Worm (Caenorhabditis elegans) whole organism, L4 larva: Measurements from ENCODE around the gene ugt-43.
A peak's percentile ranks its signal among the peaks of the same experiment; 100 is the strongest.

Experiments
- F10B5.3 ChIP-seq: sonication (generic microtip); optimal IDR thresholded peaks from 2 replicates; lab custom pipeline; 2016; ENCODE audit warnings: mild to moderate bottlenecking, missing genetic modification characterization, missing compliant biosample characterization
- F26F4.8 ChIP-seq: fragments of 200-800 bp; sonication (Bioruptor generic); conservative IDR thresholded peaks from 2 replicates; pipeline ENCODE4 v1.3.6; 2022; ENCODE audit warnings: missing genetic modification characterization, missing compliant biosample characterization
- R02D3.7 ChIP-seq: fragments of 150-350 bp; sonication (generic microtip); optimal IDR thresholded peaks from 3 replicates; lab custom pipeline; 2014; ENCODE audit warnings: missing biosample characterization, missing genetic modification characterization
- T20F7.1 ChIP-seq: fragments of 200-800 bp; sonication (Bioruptor generic); optimal IDR thresholded peaks from 2 replicates; lab custom pipeline; 2018; ENCODE audit warnings: mild to moderate bottlenecking, missing genetic modification characterization, missing compliant biosample characterization
- T26A8.4 ChIP-seq: fragments of 200-800 bp; sonication (Bioruptor generic); IDR thresholded peaks from 2 replicates; pipeline ENCODE4 v1.3.6; 2022; ENCODE audit warnings: missing genetic modification characterization, missing compliant biosample characterization
- ZK337.2 ChIP-seq: fragments of 200-800 bp; sonication (Bioruptor generic); IDR thresholded peaks from 2 replicates; pipeline ENCODE4 v1.3.6; 2022; ENCODE audit warnings: missing genetic modification reagents, missing genetic modification characterization, missing compliant biosample characterization
- ZK546.5 ChIP-seq, 2 experiments: sonication (generic microtip); optimal IDR thresholded peaks; 2 replicates each; lab custom pipeline; 2017; ENCODE audit warnings: missing biosample characterization in 2 of 2, missing genetic modification characterization in 2 of 2
- aha-1 ChIP-seq: fragments of 150-350 bp; peaks from one replicate; lab custom pipeline; 2014; ENCODE audit warnings: missing biosample characterization, missing genetic modification characterization
- arid-1 ChIP-seq: fragments of 200-800 bp; sonication (Bioruptor generic); conservative IDR thresholded peaks from 2 replicates; pipeline ENCODE4 v1.3.6; 2022; ENCODE audit warnings: missing genetic modification reagents, missing genetic modification characterization, missing compliant biosample characterization
- ceh-44 ChIP-seq: fragments of 200-800 bp; sonication (Bioruptor generic); IDR thresholded peaks from 2 replicates; pipeline ENCODE4 v1.3.6; 2022; ENCODE audit warnings: missing genetic modification reagents, missing genetic modification characterization, missing compliant biosample characterization
- ceh-62 ChIP-seq: sonication (generic microtip); optimal IDR thresholded peaks from 2 replicates; lab custom pipeline; 2017; ENCODE audit warnings: missing biosample characterization, missing genetic modification characterization
- ceh-82 ChIP-seq: sonication (generic microtip); optimal IDR thresholded peaks from 2 replicates; lab custom pipeline; 2017; ENCODE audit warnings: missing biosample characterization, missing genetic modification characterization
- cey-2 ChIP-seq: sonication (generic microtip); optimal IDR thresholded peaks from 3 replicates; lab custom pipeline; 2017; ENCODE audit warnings: missing genetic modification characterization, mild to moderate bottlenecking, missing compliant biosample characterization, antibody characterized with exemption, borderline replicate concordance; ENCODE audit not compliant: insufficient read depth
- ctbp-1 ChIP-seq: fragments of 200-800 bp; sonication (Bioruptor generic); IDR thresholded peaks from 2 replicates; pipeline ENCODE4 v1.3.6; 2022; ENCODE audit warnings: missing genetic modification reagents, missing genetic modification characterization, missing compliant biosample characterization
- daf-16 ChIP-seq, 3 experiments: sonication (generic microtip); optimal IDR thresholded peaks; 2 replicates each; lab custom pipeline; 2016 to 2017; ENCODE audit warnings: missing genetic modification characterization in 3 of 3, missing genetic modification reagents in 3 of 3, mild to moderate bottlenecking in 2 of 3, missing compliant biosample characterization in 2 of 3, missing biosample characterization in 1 of 3, moderate library complexity in 1 of 3
- dmd-6 ChIP-seq: fragments of 200-800 bp; sonication (Bioruptor generic); IDR thresholded peaks from 2 replicates; pipeline ENCODE4 v1.3.6; 2022; ENCODE audit warnings: missing genetic modification reagents, missing genetic modification characterization, missing compliant biosample characterization
- egl-27 ChIP-seq: sonication (generic microtip); optimal IDR thresholded peaks from 3 replicates; lab custom pipeline; 2017; ENCODE audit warnings: missing biosample characterization, missing genetic modification reagents, missing genetic modification characterization
- fkh-10 ChIP-seq: fragments of 150-350 bp; optimal IDR thresholded peaks from 2 replicates; lab custom pipeline; 2014; ENCODE audit warnings: missing biosample characterization, missing genetic modification reagents, missing genetic modification characterization
- fos-1 ChIP-seq: fragments of 150-350 bp; optimal IDR thresholded peaks from 2 replicates; lab custom pipeline; 2014; ENCODE audit warnings: missing biosample characterization, missing genetic modification characterization
- hif-1 ChIP-seq, 2 experiments: sonication (generic microtip); optimal IDR thresholded peaks; 2 replicates each; lab custom pipeline; 2016 to 2017; ENCODE audit warnings: missing compliant biosample characterization in 2 of 2, missing genetic modification characterization in 2 of 2, missing genetic modification reagents in 2 of 2, missing genotype in 2 of 2, mild to moderate bottlenecking in 1 of 2
- hlh-11 ChIP-seq: fragments of 200-800 bp; sonication (Bioruptor generic); optimal IDR thresholded peaks from 2 replicates; lab custom pipeline; 2018; ENCODE audit warnings: mild to moderate bottlenecking, missing genetic modification characterization, missing compliant biosample characterization
- hlh-30 ChIP-seq: sonication (generic microtip); optimal IDR thresholded peaks from 2 replicates; lab custom pipeline; 2017; ENCODE audit warnings: antibody characterized with exemption, mild to moderate bottlenecking, missing genetic modification characterization, missing compliant biosample characterization; ENCODE audit not compliant: insufficient read depth
- jun-1 ChIP-seq: fragments of 150-350 bp; optimal IDR thresholded peaks from 2 replicates; lab custom pipeline; 2014; ENCODE audit warnings: missing biosample characterization, missing genetic modification reagents, missing genetic modification characterization
- lim-7 ChIP-seq: fragments of 200-800 bp; sonication (Bioruptor generic); IDR thresholded peaks from 2 replicates; pipeline ENCODE4 v1.3.6; 2022; ENCODE audit warnings: missing genetic modification characterization, missing compliant biosample characterization
- lin-1 ChIP-seq: fragments of 200-800 bp; sonication (Bioruptor generic); IDR thresholded peaks from 2 replicates; pipeline ENCODE4 v1.3.6; 2022; ENCODE audit warnings: missing genetic modification reagents, missing genetic modification characterization, missing compliant biosample characterization
- lin-13 ChIP-seq: fragments of 150-350 bp; optimal IDR thresholded peaks from 2 replicates; lab custom pipeline; 2014; ENCODE audit warnings: missing biosample characterization, missing genetic modification reagents, missing genetic modification characterization
- lin-15B ChIP-seq: fragments of 150-350 bp; sonication (generic microtip); optimal IDR thresholded peaks from 3 replicates; lab custom pipeline; 2014; ENCODE audit warnings: missing biosample characterization, missing genetic modification characterization
- madf-9 ChIP-seq: fragments of 200-800 bp; sonication (Bioruptor generic); conservative IDR thresholded peaks from 2 replicates; pipeline ENCODE4 v1.3.6; 2022; ENCODE audit warnings: missing genetic modification reagents, missing genetic modification characterization, missing compliant biosample characterization
- mdl-1 ChIP-seq, 2 experiments: fragments of 150-350 bp in 1 of 2; sonication (generic microtip) in 1 of 2; optimal IDR thresholded peaks; 2 replicates each; lab custom pipeline; 2014 to 2017; ENCODE audit warnings: missing biosample characterization in 2 of 2, missing genetic modification characterization in 2 of 2
- mdt-29 ChIP-seq: fragments of 200-800 bp; sonication (Bioruptor generic); IDR thresholded peaks from 2 replicates; pipeline ENCODE4 v1.3.6; 2022; ENCODE audit warnings: missing genetic modification reagents, missing genetic modification characterization, missing compliant biosample characterization
- mep-1 ChIP-seq: fragments of 150-350 bp; sonication (generic microtip); optimal IDR thresholded peaks from 3 replicates; lab custom pipeline; 2014; ENCODE audit warnings: missing biosample characterization, missing genetic modification characterization
- mxl-3 ChIP-seq: fragments of 200-800 bp; sonication (Bioruptor generic); optimal IDR thresholded peaks from 2 replicates; lab custom pipeline; 2018; ENCODE audit warnings: mild to moderate bottlenecking, missing genetic modification characterization, missing compliant biosample characterization
- nhr-28 ChIP-seq: fragments of 150-350 bp; optimal IDR thresholded peaks from 2 replicates; lab custom pipeline; 2014; ENCODE audit warnings: missing biosample characterization, missing genetic modification characterization
- nhr-41 ChIP-seq: fragments of 200-800 bp; sonication (Bioruptor generic); IDR thresholded peaks from 2 replicates; pipeline ENCODE4 v1.3.6; 2022; ENCODE audit warnings: missing genetic modification reagents, missing genetic modification characterization, missing compliant biosample characterization
- nhr-42 ChIP-seq: fragments of 200-800 bp; sonication (Bioruptor generic); IDR thresholded peaks from 2 replicates; pipeline ENCODE4 v1.3.6; 2022; ENCODE audit warnings: missing genetic modification characterization, missing compliant biosample characterization
- nhr-6 ChIP-seq: fragments of 150-350 bp; optimal IDR thresholded peaks from 2 replicates; lab custom pipeline; 2014; ENCODE audit warnings: missing biosample characterization, missing genetic modification characterization
- nhr-77 ChIP-seq: fragments of 150-350 bp; optimal IDR thresholded peaks from 2 replicates; lab custom pipeline; 2014; ENCODE audit warnings: missing biosample characterization, missing genetic modification characterization
- pqm-1 ChIP-seq: sonication (generic microtip); optimal IDR thresholded peaks from 2 replicates; lab custom pipeline; 2017; ENCODE audit warnings: missing biosample characterization, missing genetic modification characterization
- sdz-12 ChIP-seq: fragments of 200-800 bp; sonication (Bioruptor generic); optimal IDR thresholded peaks from 2 replicates; lab custom pipeline; 2018; ENCODE audit warnings: mild to moderate bottlenecking, missing genetic modification characterization, missing compliant biosample characterization
- skn-1 ChIP-seq: fragments of 150-350 bp; optimal IDR thresholded peaks from 2 replicates; lab custom pipeline; 2014; ENCODE audit warnings: missing biosample characterization, missing genetic modification characterization
- tra-1 ChIP-seq: fragments of 200-800 bp; sonication (Bioruptor generic); IDR thresholded peaks from 2 replicates; pipeline ENCODE4 v1.3.6; 2022; ENCODE audit warnings: missing genetic modification reagents, missing genetic modification characterization, missing compliant biosample characterization
- unc-62 ChIP-seq, 3 experiments: fragments of 150-350 bp in 1 of 3; sonication (generic microtip); optimal IDR thresholded peaks in 2 of 3; peaks in 1 of 3; 1 replicate in 1 of 3; 2 replicates in 2 of 3; lab custom pipeline; 2014 to 2017; ENCODE audit warnings: missing biosample characterization in 3 of 3, missing genetic modification characterization in 3 of 3, missing genetic modification reagents in 3 of 3, missing genotype in 1 of 3
- vab-7 ChIP-seq: fragments of 200-800 bp; sonication (Bioruptor generic); IDR thresholded peaks from 2 replicates; pipeline ENCODE4 v1.3.6; 2022; ENCODE audit warnings: missing genetic modification reagents, missing genetic modification characterization, missing compliant biosample characterization
- zip-2 ChIP-seq: fragments of 150-350 bp; optimal IDR thresholded peaks from 2 replicates; lab custom pipeline; 2014; ENCODE audit warnings: missing biosample characterization, missing genetic modification characterization
- ztf-11 ChIP-seq: fragments of 150-350 bp; optimal IDR thresholded peaks from 2 replicates; lab custom pipeline; 2014; ENCODE audit warnings: missing biosample characterization, missing genetic modification characterization

The ugt-43 gene

DNA sequence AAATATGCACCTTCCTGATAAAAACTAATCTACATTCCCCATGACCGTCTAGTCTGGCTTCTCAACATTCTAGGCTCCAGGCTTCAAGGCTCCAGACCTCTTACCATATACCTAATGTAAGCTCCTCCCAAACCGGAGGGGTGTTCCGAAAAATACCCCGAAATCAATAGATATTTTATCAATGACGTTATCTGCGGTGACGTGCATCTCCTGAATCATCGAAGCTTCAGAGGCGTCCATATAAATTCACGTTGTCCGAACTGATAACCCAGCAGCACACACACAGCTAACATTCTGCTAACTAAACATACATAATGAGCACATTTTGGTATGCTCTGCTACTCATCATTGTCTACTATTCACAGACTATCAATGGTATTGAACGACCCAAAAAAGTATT lies 5.1 kb downstream of the ugt-43 start, which contains the start of gene ugt-44 (continued):
- TF ChIP-seq unc-62 (GFP tag; optimal IDR thresholded peaks at IDR 0.05 in 1 of 2; lab: Kevin White, UChicago) (no peak), unc-62 (tag; optimal IDR thresholded peaks at IDR 0.05; lab: Kevin White, UChicago) (no peak), madf-9 (GFP tag; lab: Robert Waterston, UW) (no peak), hif-1 (tag; optimal IDR thresholded peaks at IDR 0.05; lab: Kevin White, UChicago) (no peak), ceh-82 (no peak), mdl-1 (tag; optimal IDR thresholded peaks at IDR 0.05; lab: Kevin White, UChicago) (no peak), F10B5.3 (no peak), arid-1 (GFP tag; lab: Robert Waterston, UW) (no peak), tra-1 (GFP tag; lab: Robert Waterston, UW) (no peak), aha-1 (tag; lab: Kevin White, UChicago) (peak; percentile 92), ztf-11 (tag; lab: Kevin White, UChicago) (no peak)

DNA sequence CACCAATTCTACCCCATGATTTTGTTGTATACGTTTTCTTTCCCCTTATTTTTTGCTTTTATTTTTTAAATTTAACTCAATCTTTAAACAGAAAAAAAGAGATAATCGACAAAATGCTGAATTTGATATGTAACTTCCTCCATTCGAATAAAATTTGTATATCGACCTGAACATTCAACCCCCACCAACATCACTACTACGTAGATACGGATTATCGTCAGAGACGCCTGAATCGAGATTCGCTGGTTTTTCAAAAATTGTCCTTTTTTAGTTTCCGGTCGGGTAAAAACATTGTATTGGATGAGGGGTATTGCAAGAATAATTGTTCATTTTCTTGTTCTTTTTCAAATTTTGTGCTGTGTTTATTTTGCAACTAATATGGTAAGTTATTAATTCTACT lies 8.1 kb downstream of the ugt-43 start, which contains the start of gene bgnt-1.1:
TSS of gene bgnt-1.1 (plus strand) at position 301 of the 400 bp plus-strand sequence.
- peak; percentile 44 for TF ChIP-seq aha-1 (tag; lab: Kevin White, UChicago)
- TF ChIP-seq pqm-1, result no peak

DNA sequence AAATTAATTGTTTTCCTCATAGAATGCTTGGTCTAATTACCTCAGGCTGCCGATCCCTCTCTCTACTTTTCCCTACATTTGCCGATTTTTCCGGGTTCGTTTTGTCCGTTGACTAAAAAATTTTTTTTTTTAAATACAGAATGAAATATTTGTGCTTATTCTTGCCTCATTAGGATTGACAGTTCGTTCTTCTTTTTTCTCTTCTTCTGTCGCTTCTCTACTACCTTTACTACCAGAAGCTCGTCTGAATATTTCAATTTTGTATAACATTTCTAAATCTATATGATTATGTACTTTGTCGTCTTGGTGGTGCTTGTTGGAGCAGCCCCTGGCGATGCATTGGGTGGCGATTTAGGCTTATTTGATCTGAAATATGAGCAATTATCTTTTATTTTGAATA lies 10.8 kb downstream of the ugt-43 start:
- peak in 1 of 2 experiments; percentile 95 for TF ChIP-seq unc-62 (GFP tag; optimal IDR thresholded peaks at IDR 0.05 in 1 of 2; lab: Kevin White, UChicago)
- TF ChIP-seq unc-62 (tag; optimal IDR thresholded peaks at IDR 0.05; lab: Kevin White, UChicago), result no peak
- TF ChIP-seq sdz-12, result no peak
- TF ChIP-seq hlh-11, result no peak

DNA sequence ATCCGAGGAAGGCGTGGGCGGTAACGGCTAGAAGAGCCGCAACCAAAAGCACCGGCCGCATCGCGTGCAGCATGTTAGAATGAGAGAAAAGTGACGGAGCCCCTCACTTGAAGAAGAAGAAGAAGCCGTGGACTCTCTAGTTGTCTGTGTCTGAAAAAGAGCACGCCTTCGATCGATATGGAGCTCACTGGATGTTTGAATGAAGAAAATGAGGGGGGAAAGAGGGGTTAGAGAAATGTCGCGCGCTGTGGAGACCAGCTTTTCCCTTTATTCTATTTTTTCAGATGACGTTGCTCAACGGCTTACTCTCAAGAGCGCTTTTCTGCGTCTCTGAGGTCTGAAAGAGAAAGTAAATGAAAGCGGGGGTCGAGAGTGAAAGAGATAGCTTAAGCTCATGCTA lies 17.3 kb downstream of the ugt-43 start, which contains the start of gene egl-21:
TSS of gene egl-21 (minus strand) at position 150 of the 400 bp plus-strand sequence.
- TF ChIP-seq ceh-44 (no peak), cey-2 (tag; lab: Kevin White, UChicago) (no peak), R02D3.7 (tag; lab: Kevin White, UChicago) (no peak), mdt-29 (GFP tag; lab: Robert Waterston, UW) (no peak), jun-1 (tag; lab: Kevin White, UChicago) (no peak), lin-1 (GFP tag; lab: Robert Waterston, UW) (no peak), mep-1 (peak; percentile 48), madf-9 (GFP tag; lab: Robert Waterston, UW) (no peak), nhr-28 (tag; lab: Kevin White, UChicago) (no peak), nhr-77 (tag; lab: Kevin White, UChicago) (no peak), mxl-3 (GFP tag; lab: Kevin White, UChicago) (no peak), nhr-41 (GFP tag; lab: Robert Waterston, UW) (no peak), lin-15B (no peak), skn-1 (tag; lab: Kevin White, UChicago) (no peak), arid-1 (GFP tag; lab: Robert Waterston, UW) (peak; percentile 36; the same call in 1 of the 2 replicates), zip-2 (tag; lab: Kevin White, UChicago) (no peak), vab-7 (GFP tag; lab: Robert Waterston, UW) (no peak), fos-1 (no peak), sdz-12 (no peak), nhr-42 (GFP tag; lab: Robert Waterston, UW) (no peak), F26F4.8 (GFP tag; lab: Robert Waterston, UW) (no peak), T20F7.1 (GFP tag; lab: Kevin White, UChicago) (no peak), lim-7 (GFP tag; lab: Robert Waterston, UW) (no peak), daf-16 (GFP tag; optimal IDR thresholded peaks at IDR 0.05; lab: Kevin White, UChicago) (no peak), daf-16 (tag; optimal IDR thresholded peaks at IDR 0.05; lab: Kevin White, UChicago) (no peak), ctbp-1 (GFP tag; lab: Robert Waterston, UW) (peak; percentile 76), dmd-6 (GFP tag; lab: Robert Waterston, UW) (peak; percentile 54), aha-1 (tag; lab: Kevin White, UChicago) (peak; percentile 93), fkh-10 (GFP tag; lab: Kevin White, UChicago) (peak; percentile 93), hlh-30 (tag; lab: Kevin White, UChicago) (peak; percentile 57), lin-13 (no peak), ZK546.5 (tag; optimal IDR thresholded peaks at IDR 0.05; lab: Kevin White, UChicago) (no peak), egl-27 (tag; lab: Kevin White, UChicago) (no peak), T26A8.4 (GFP tag; lab: Robert Waterston, UW) (no peak), ceh-62 (tag; lab: Kevin White, UChicago) (no peak), nhr-6 (no peak), ZK337.2 (GFP tag; lab: Robert Waterston, UW) (no peak)
